Fruit fly (Drosophila melanogaster) whole organism, prepupa: ENCODE results near the gene alpha-Man-Ic.
"Not testable (repeated sequence)": the region's sequence is repeated elsewhere in the genome, so short reads cannot be mapped to it uniquely, and the experiment has no call there.

ENCODE experiments used
- CG10631 ChIP-seq: fragments of 200-800 bp; sonication (Bioruptor generic); optimal IDR thresholded peaks from 2 replicates; lab custom pipeline; 2016; ENCODE audit warnings: missing biosample characterization, missing genetic modification characterization
- CG11294 ChIP-seq: fragments of 200-800 bp; sonication (Bioruptor generic); IDR thresholded peaks from 2 replicates; pipeline ENCODE4 v1.3.6; 2022; ENCODE audit warnings: missing biosample characterization, missing genetic modification characterization
- CG11762 ChIP-seq: fragments of 200-800 bp; sonication (Bioruptor generic); optimal IDR thresholded peaks from 3 replicates; lab custom pipeline; 2016; ENCODE audit warnings: missing biosample characterization, missing genetic modification characterization; ENCODE audit not compliant: insufficient read depth
- CG15336 ChIP-seq: fragments of 200-800 bp; sonication (Bioruptor generic); IDR thresholded peaks from 2 replicates; pipeline ENCODE4 v1.3.6; 2022; ENCODE audit warnings: missing biosample characterization, missing genetic modification characterization
- CG31627 ChIP-seq: fragments of 200-800 bp; sonication (Bioruptor generic); optimal IDR thresholded peaks from 3 replicates; lab custom pipeline; 2016; ENCODE audit warnings: missing biosample characterization, missing genetic modification characterization
- CG34406 ChIP-seq: fragments of 200-800 bp; sonication (Bioruptor generic); optimal IDR thresholded peaks from 3 replicates; lab custom pipeline; 2016; ENCODE audit warnings: missing biosample characterization, missing genetic modification characterization
- CG3919 ChIP-seq: fragments of 200-800 bp; sonication (Bioruptor generic); optimal IDR thresholded peaks from 3 replicates; lab custom pipeline; 2016; ENCODE audit warnings: missing biosample characterization, missing genetic modification characterization
- CG4318 ChIP-seq: fragments of 200-800 bp; sonication (Bioruptor generic); optimal IDR thresholded peaks from 3 replicates; lab custom pipeline; 2017; ENCODE audit warnings: missing biosample characterization, mild to moderate bottlenecking, missing genetic modification characterization
- CG6276 ChIP-seq: fragments of 200-800 bp; sonication (Bioruptor generic); optimal IDR thresholded peaks from 2 replicates; lab custom pipeline; 2017; ENCODE audit warnings: missing biosample characterization, mild to moderate bottlenecking, missing genetic modification characterization
- CG6792 ChIP-seq: fragments of 200-800 bp; sonication (Bioruptor generic); optimal IDR thresholded peaks from 3 replicates; lab custom pipeline; 2016; ENCODE audit warnings: missing biosample characterization, missing genetic modification characterization
- CG6854 ChIP-seq: fragments of 200-800 bp; sonication (Bioruptor generic); optimal IDR thresholded peaks from 2 replicates; lab custom pipeline; 2017; ENCODE audit warnings: missing biosample characterization, mild to moderate bottlenecking, missing genetic modification characterization
- CG7368 ChIP-seq: fragments of 200-800 bp; sonication (Bioruptor generic); optimal IDR thresholded peaks from 3 replicates; lab custom pipeline; 2016; ENCODE audit warnings: missing biosample characterization, missing genetic modification characterization
- CG8319 ChIP-seq: fragments of 200-800 bp; sonication (Bioruptor generic); optimal IDR thresholded peaks from 3 replicates; lab custom pipeline; 2016; ENCODE audit warnings: missing biosample characterization, missing genetic modification characterization
- Eip78C ChIP-seq: fragments of 200-800 bp; sonication (Bioruptor generic); peaks from one replicate; lab custom pipeline; 2016; ENCODE audit warnings: missing biosample characterization, missing genetic modification characterization
- Eip93F ChIP-seq: fragments of 200-800 bp; sonication (Bioruptor generic); optimal IDR thresholded peaks from 2 replicates; lab custom pipeline; 2016; ENCODE audit warnings: missing biosample characterization, mild to moderate bottlenecking, missing genetic modification characterization
- Lpt ChIP-seq: fragments of 200-800 bp; sonication (Bioruptor generic); optimal IDR thresholded peaks from 3 replicates; lab custom pipeline; 2016; ENCODE audit warnings: missing biosample characterization, missing genetic modification characterization
- Met ChIP-seq: fragments of 200-800 bp; sonication (Bioruptor generic); optimal IDR thresholded peaks from 3 replicates; lab custom pipeline; 2016; ENCODE audit warnings: missing biosample characterization, missing genetic modification characterization
- OdsH ChIP-seq: fragments of 200-800 bp; sonication (Bioruptor generic); optimal IDR thresholded peaks from 3 replicates; lab custom pipeline; 2016; ENCODE audit warnings: missing biosample characterization, missing genetic modification characterization
- Smox ChIP-seq: fragments of 200-800 bp; sonication (Bioruptor generic); optimal IDR thresholded peaks from 3 replicates; lab custom pipeline; 2016; ENCODE audit warnings: missing biosample characterization, missing genetic modification characterization
- Sox14 ChIP-seq: fragments of 200-800 bp; sonication (Bioruptor generic); optimal IDR thresholded peaks from 3 replicates; lab custom pipeline; 2016; ENCODE audit warnings: missing biosample characterization, missing genetic modification characterization
- acj6 ChIP-seq: fragments of 200-800 bp; sonication (Bioruptor generic); optimal IDR thresholded peaks from 3 replicates; lab custom pipeline; 2016; ENCODE audit warnings: missing biosample characterization, missing genetic modification characterization
- cyc ChIP-seq: fragments of 200-800 bp; sonication (Bioruptor generic); optimal IDR thresholded peaks from 3 replicates; lab custom pipeline; 2016; ENCODE audit warnings: missing biosample characterization, missing genetic modification characterization
- dac ChIP-seq: fragments of 200-800 bp; sonication (Bioruptor generic); optimal IDR thresholded peaks from 2 replicates; lab custom pipeline; 2017; ENCODE audit warnings: missing biosample characterization, mild to moderate bottlenecking, missing genetic modification characterization
- eg ChIP-seq: fragments of 200-800 bp; sonication (Bioruptor generic); IDR thresholded peaks from 3 replicates; pipeline ENCODE4 v1.3.6; 2022; ENCODE audit warnings: missing biosample characterization, missing genetic modification characterization
- fd59A ChIP-seq: fragments of 200-800 bp; sonication (Bioruptor generic); optimal IDR thresholded peaks from 2 replicates; lab custom pipeline; 2017; ENCODE audit warnings: missing biosample characterization, mild to moderate bottlenecking, missing genetic modification characterization, missing genetic modification reagents
- fd85E ChIP-seq: fragments of 200-800 bp; sonication (Bioruptor generic); optimal IDR thresholded peaks from 3 replicates; lab custom pipeline; 2016; ENCODE audit warnings: missing biosample characterization, missing genetic modification characterization
- fkh ChIP-seq: fragments of 200-800 bp; sonication (Bioruptor generic); optimal IDR thresholded peaks from 3 replicates; lab custom pipeline; 2017; ENCODE audit warnings: missing biosample characterization, mild to moderate bottlenecking, missing genetic modification characterization, moderate library complexity
- net ChIP-seq: fragments of 200-800 bp; sonication (Bioruptor generic); optimal IDR thresholded peaks from 3 replicates; lab custom pipeline; 2016; ENCODE audit warnings: missing biosample characterization, missing genetic modification characterization
- salr ChIP-seq, 2 experiments: fragments of 200-800 bp; sonication (Bioruptor generic); optimal IDR thresholded peaks; 3 replicates each; lab custom pipeline; 2016 to 2018; ENCODE audit warnings: missing biosample characterization in 2 of 2, missing genetic modification characterization in 2 of 2, mild to moderate bottlenecking in 1 of 2
- spab ChIP-seq: fragments of 200-800 bp; sonication (Bioruptor generic); optimal IDR thresholded peaks from 2 replicates; lab custom pipeline; 2017; ENCODE audit warnings: missing biosample characterization, mild to moderate bottlenecking, missing genetic modification characterization, missing genetic modification reagents
- svp ChIP-seq: fragments of 200-800 bp; sonication (Bioruptor generic); peaks from one replicate; lab custom pipeline; 2016; ENCODE audit warnings: missing biosample characterization, missing genetic modification characterization

The alpha-Man-Ic gene

dm6 chr3R:29933007-29933464 lies 2.9 kb upstream of the alpha-Man-Ic start, which contains the start of the genes Cog7, CG42557 and CG42558:
Gene Cog7 (minus strand): TSS chr3R:29933057.
Gene CG42557 (plus strand): TSS chr3R:29933287.
Gene CG42558 (plus strand): TSS chr3R:29933287.
- TF ChIP-seq Eip93F (GFP tag; lab: Kevin White, UChicago): no peak
- TF ChIP-seq CG34406: no peak
- TF ChIP-seq dac (GFP tag; lab: Kevin White, UChicago): no peak
- no peak for TF ChIP-seq fkh (GFP tag; lab: Kevin White, UChicago)
- no peak for TF ChIP-seq eg (GFP tag; lab: Robert Waterston, UW)
- TF ChIP-seq Eip78C (GFP tag; lab: Kevin White, UChicago): no peak
- no peak for TF ChIP-seq CG11762 (GFP tag; lab: Kevin White, UChicago)
- no peak for TF ChIP-seq fd59A

dm6 chr3R:29926955-29927354 lies 3.2 kb downstream of the alpha-Man-Ic start, which contains the start of gene CG15522:
Gene CG15522 (plus strand): TSS chr3R:29927255.
- TF ChIP-seq fkh (GFP tag; lab: Kevin White, UChicago): no peak
- no peak for TF ChIP-seq Lpt (GFP tag; lab: Kevin White, UChicago)
- TF ChIP-seq fd59A: no peak

- TF ChIP-seq fd59A (no peak), CG15336 (GFP tag; lab: Robert Waterston, UW) (no peak), CG11294 (GFP tag; lab: Robert Waterston, UW) (no peak), net (GFP tag; lab: Kevin White, UChicago) (no peak), fkh (GFP tag; lab: Kevin White, UChicago) (no peak), CG4318 (GFP tag; lab: Kevin White, UChicago) (no peak), CG31627 (GFP tag; lab: Kevin White, UChicago) (no peak), Lpt (GFP tag; lab: Kevin White, UChicago) (no peak), CG3919 (GFP tag; lab: Kevin White, UChicago) (no peak), svp (GFP tag; lab: Kevin White, UChicago) (no peak), CG7368 (GFP tag; lab: Kevin White, UChicago) (no peak), Met (no peak), CG6276 (GFP tag; lab: Kevin White, UChicago) (no peak), CG6854 (GFP tag; lab: Kevin White, UChicago) (no peak)
These were observed 4.1 kb downstream of the alpha-Man-Ic start, which contains the start of gene Jon99Ci for dm6 chr3R:29926089-29926488. Gene Jon99Ci (minus strand): TSS chr3R:29926189.

- not testable (repeated sequence) for TF ChIP-seq CG6276 (GFP tag; lab: Kevin White, UChicago); spab (GFP tag; lab: Kevin White, UChicago); acj6
- TF ChIP-seq, all 60 proteins: peak for 0; not testable (repeated sequence) for 60
These were observed 5.7 kb downstream of the alpha-Man-Ic start, which contains the start of gene Jon99Cii for dm6 chr3R:29924515-29924914. Gene Jon99Cii (minus strand): TSS chr3R:29924615.

dm6 chr3R:29921916-29922315 lies 8.3 kb downstream of the alpha-Man-Ic start, which contains the start of gene Jon99Ciii:
Gene Jon99Ciii (plus strand): TSS chr3R:29922216.
- peak; percentile 42 for TF ChIP-seq svp (GFP tag; lab: Kevin White, UChicago)
- TF ChIP-seq, all 60 proteins: peak for 1; not testable (repeated sequence) for 59

- TF ChIP-seq acj6: no peak
- TF ChIP-seq CG8319 (GFP tag; lab: Kevin White, UChicago): no peak
- TF ChIP-seq CG3919 (GFP tag; lab: Kevin White, UChicago): no peak
- TF ChIP-seq cyc (GFP tag; lab: Kevin White, UChicago): no peak
- TF ChIP-seq Smox (GFP tag; lab: Kevin White, UChicago): no peak
- no peak for TF ChIP-seq CG15336 (GFP tag; lab: Robert Waterston, UW)
- no peak for TF ChIP-seq CG10631
- TF ChIP-seq CG31627 (GFP tag; lab: Kevin White, UChicago): no peak
These were observed 10.0 kb downstream of the alpha-Man-Ic start, which contains the start of gene trp for dm6 chr3R:29920189-29920588. Gene trp (minus strand): TSS chr3R:29920289.

DNA sequence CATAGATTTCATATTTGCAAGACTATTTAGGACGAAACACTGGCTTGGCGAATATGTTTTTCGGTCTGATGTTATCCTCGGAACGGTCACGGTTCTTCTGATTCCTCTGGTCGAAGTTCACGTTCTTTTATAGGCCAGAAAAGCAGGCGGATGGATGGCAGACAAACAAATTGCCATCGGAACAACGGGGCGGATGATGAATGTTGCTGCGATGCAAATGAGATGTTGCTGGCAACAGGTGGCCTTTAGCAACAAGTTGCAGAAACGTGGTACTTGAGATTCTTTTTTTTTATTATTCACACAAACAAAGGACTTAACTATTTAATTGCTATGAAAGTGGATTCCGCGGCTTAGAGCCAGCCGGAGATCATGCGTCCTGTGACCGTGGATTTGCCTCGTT lies 15.9 kb downstream of the alpha-Man-Ic start, which contains the start of gene Capa:
Gene Capa, minus strand, starts transcription at position 101 of the 400 bp plus-strand sequence.
- TF ChIP-seq fd85E (no peak), Sox14 (GFP tag; lab: Kevin White, UChicago) (no peak), salr (GFP tag; optimal IDR thresholded peaks at IDR 0.05; lab: Kevin White, UChicago) (no peak), CG6792 (GFP tag; lab: Kevin White, UChicago) (no peak), CG31627 (GFP tag; lab: Kevin White, UChicago) (no peak), OdsH (GFP tag; lab: Kevin White, UChicago) (no peak), CG6276 (GFP tag; lab: Kevin White, UChicago) (no peak)
